Worm (Caenorhabditis elegans): ENCODE data around the gene gly-1.
"Not testable (repeated sequence)": the region's sequence is repeated elsewhere in the genome, so short reads cannot be mapped to it uniquely, and the experiment has no call there.

gly-1 gene

ce11 chrII:10915732-10916131 lies 13.7 kb upstream of the gly-1 start, which contains the start of gene F44F4.9:
Gene F44F4.9, minus strand, starts transcription at chrII:10915832.
- TF ChIP-seq mel-28 (tag; optimal IDR thresholded peaks at IDR 0.05; ENCODE audit: borderline replicate concordance): no peak
- no peak for TF ChIP-seq F33H1.4 (GFP tag; IDR thresholded peaks at IDR 0.05)
- TF ChIP-seq him-1 (tag; optimal IDR thresholded peaks at IDR 0.05): no peak
- TF ChIP-seq egl-44 (GFP tag; IDR thresholded peaks at IDR 0.05): no peak
- no peak for TF ChIP-seq F37B4.10 (GFP tag; IDR thresholded peaks at IDR 0.05)
- TF ChIP-seq pha-4 (tag; optimal IDR thresholded peaks at IDR 0.05): no peak
- no peak for TF ChIP-seq ztf-28 (GFP tag; IDR thresholded peaks at IDR 0.05)
- no peak for TF ChIP-seq gei-17 (GFP tag; optimal IDR thresholded peaks at IDR 0.05)
- no peak for TF ChIP-seq F10E7.11 (tag; optimal IDR thresholded peaks at IDR 0.05)
- no peak for TF ChIP-seq Y95B8A.8 (GFP tag; IDR thresholded peaks at IDR 0.05)
- TF ChIP-seq Y79H2A.3 (GFP tag; conservative IDR thresholded peaks at IDR 0.05): no peak
- no peak for TF ChIP-seq ceh-91 (GFP tag; IDR thresholded peaks at IDR 0.05)
- TF ChIP-seq cebp-1 (GFP tag; IDR thresholded peaks at IDR 0.05): no peak
- no peak for TF ChIP-seq cebp-1 (tag; optimal IDR thresholded peaks at IDR 0.05)
- TF ChIP-seq D2030.7 (GFP tag; IDR thresholded peaks at IDR 0.05): no peak
- no peak for TF ChIP-seq let-526 (GFP tag; IDR thresholded peaks at IDR 0.05)
- TF ChIP-seq F49E8.2 (tag; optimal IDR thresholded peaks at IDR 0.05; ENCODE audit: insufficient read depth): no peak
- no peak for TF ChIP-seq egrh-3 (GFP tag; IDR thresholded peaks at IDR 0.05)
- no peak for TF ChIP-seq chd-7 (tag; optimal IDR thresholded peaks at IDR 0.05)
- TF ChIP-seq rcor-1 (GFP tag; IDR thresholded peaks at IDR 0.05): no peak

ce11 chrII:10914366-10914765 lies 12.4 kb upstream of the gly-1 start, which contains the start of gene F44F4.15:
Gene F44F4.15, plus strand, starts transcription at chrII:10914666.
- no peak for TF ChIP-seq sdz-38 (tag; optimal IDR thresholded peaks at IDR 0.05)
- TF ChIP-seq ceh-27 (GFP tag; optimal IDR thresholded peaks at IDR 0.05): no peak
- TF ChIP-seq him-1 (tag; optimal IDR thresholded peaks at IDR 0.05): no peak
- no peak for TF ChIP-seq Y56A3A.18 (GFP tag; IDR thresholded peaks at IDR 0.05)
- TF ChIP-seq attf-6 (GFP tag; IDR thresholded peaks at IDR 0.05): no peak
- no peak for TF ChIP-seq ceh-40 (GFP tag; IDR thresholded peaks at IDR 0.05)
- TF ChIP-seq xnd-1 (tag; optimal IDR thresholded peaks at IDR 0.05): no peak
- TF ChIP-seq tbp1 (GFP tag; optimal IDR thresholded peaks at IDR 0.05): no peak
- no peak for TF ChIP-seq nhr-120 (GFP tag; IDR thresholded peaks at IDR 0.05)
- TF ChIP-seq cebp-2 (GFP tag; IDR thresholded peaks at IDR 0.05): no peak

ce11 chrII:10912995-10913394 lies 11.0 kb upstream of the gly-1 start:
- TF ChIP-seq D2030.7 (GFP tag; IDR thresholded peaks at IDR 0.05): no peak
- no peak for TF ChIP-seq T07F8.4 (tag; optimal IDR thresholded peaks at IDR 0.05)
- TF ChIP-seq fkh-3 (tag; optimal IDR thresholded peaks at IDR 0.05): no peak
- no peak for TF ChIP-seq K11D2.4 (GFP tag; IDR thresholded peaks at IDR 0.05)

ce11 chrII:10910219-10910618 lies 8.2 kb upstream of the gly-1 start, which contains the start of gene sra-11:
Gene sra-11, minus strand, starts transcription at chrII:10910319.
- no peak for TF ChIP-seq madf-8 (GFP tag; conservative IDR thresholded peaks at IDR 0.05)
- TF ChIP-seq bed-1 (GFP tag; IDR thresholded peaks at IDR 0.05): no peak

- not testable (repeated sequence) for TF ChIP-seq ceh-91 (GFP tag; IDR thresholded peaks at IDR 0.05); ceh-27 (GFP tag; optimal IDR thresholded peaks at IDR 0.05); hlh-26 (GFP tag; conservative IDR thresholded peaks at IDR 0.05)
Measured at ce11 chrII:10904379-10904778, 2.4 kb upstream of the gly-1 start, which contains the start of gene sra-12. Gene sra-12, minus strand, starts transcription at chrII:10904479.
